Worm (Caenorhabditis elegans): ENCODE data around the gene K02E2.6.

K02E2.6 gene

DNA sequence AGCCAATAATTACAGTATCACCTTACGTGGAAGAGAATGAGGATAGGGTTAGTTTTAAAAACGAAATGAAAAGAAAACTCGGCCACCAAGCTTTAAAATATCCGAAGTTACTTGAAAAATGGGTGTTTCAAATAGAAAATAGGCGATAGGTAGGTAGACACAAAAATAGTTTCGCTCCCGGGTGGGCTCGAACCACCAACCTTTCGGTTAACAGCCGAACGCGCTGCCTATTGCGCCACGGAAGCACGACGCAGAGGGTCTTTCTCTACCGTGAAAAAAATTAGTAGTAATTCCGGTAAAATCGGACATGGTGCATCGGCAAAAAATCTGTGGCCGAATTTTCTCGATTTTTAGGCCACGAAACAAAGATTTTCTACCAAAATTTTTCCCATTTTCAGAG lies 32.7 kb upstream of the K02E2.6 start:
- TF ChIP-seq unc-39 (tag; optimal IDR thresholded peaks at IDR 0.05) = no peak
- no peak for TF ChIP-seq elt-1 (tag; optimal IDR thresholded peaks at IDR 0.05)
- TF ChIP-seq zag-1 (tag; optimal IDR thresholded peaks at IDR 0.05) = no peak
- no peak for TF ChIP-seq Y55F3AM.14 (GFP tag; optimal IDR thresholded peaks at IDR 0.05)
- TF ChIP-seq lsy-2 (tag; optimal IDR thresholded peaks at IDR 0.05) = no peak
- no peak for TF ChIP-seq blmp-1 (tag; optimal IDR thresholded peaks at IDR 0.05; ENCODE audit: insufficient read depth)
- TF ChIP-seq gmeb-1 (tag; optimal IDR thresholded peaks at IDR 0.05) = no peak
- TF ChIP-seq dmd-4 (tag; optimal IDR thresholded peaks at IDR 0.05) = no peak
- no peak for TF ChIP-seq nhr-12 (tag; optimal IDR thresholded peaks at IDR 0.05)
- no peak for TF ChIP-seq ztf-11 (tag; optimal IDR thresholded peaks at IDR 0.05)
- TF ChIP-seq F13H6.1 (tag; optimal IDR thresholded peaks at IDR 0.05) = no peak
- no peak for TF ChIP-seq nhr-77 (tag; optimal IDR thresholded peaks at IDR 0.05)
- no peak for TF ChIP-seq nhr-10 (tag; optimal IDR thresholded peaks at IDR 0.05)
- no peak for TF ChIP-seq nhr-237 (tag; optimal IDR thresholded peaks at IDR 0.05)

DNA sequence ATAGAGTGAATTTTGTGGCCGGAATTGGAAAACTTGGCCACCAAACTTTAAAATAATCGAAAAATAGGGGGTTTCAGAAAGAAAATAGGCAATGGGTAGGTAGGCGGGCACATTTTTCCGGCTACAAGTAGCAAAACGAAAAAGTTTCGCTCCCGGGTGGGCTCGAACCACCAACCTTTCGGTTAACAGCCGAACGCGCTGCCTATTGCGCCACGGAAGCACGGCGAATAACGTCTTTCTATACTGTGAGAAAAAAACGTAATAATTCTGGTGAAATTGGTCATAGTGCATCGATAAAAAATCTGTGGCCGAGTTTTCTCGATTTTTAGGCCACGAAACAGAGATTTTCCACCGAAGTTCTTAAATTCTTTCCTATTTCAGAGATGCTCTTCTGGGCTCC lies 30.0 kb upstream of the K02E2.6 start:
- no peak for TF ChIP-seq sma-3 (GFP tag; optimal IDR thresholded peaks at IDR 0.05)
- TF ChIP-seq sma-9 (GFP tag; optimal IDR thresholded peaks at IDR 0.05) = no peak
- TF ChIP-seq sma-9 (tag; optimal IDR thresholded peaks at IDR 0.05) = no peak
- TF ChIP-seq alr-1 (tag; optimal IDR thresholded peaks at IDR 0.05) = no peak
- TF ChIP-seq nhr-21 (tag; optimal IDR thresholded peaks at IDR 0.05) = no peak
- TF ChIP-seq lin-39 (tag; optimal IDR thresholded peaks at IDR 0.05) = no peak
- TF ChIP-seq unc-39 (tag; optimal IDR thresholded peaks at IDR 0.05) = no peak
- TF ChIP-seq skn-1 (tag; optimal IDR thresholded peaks at IDR 0.05) = no peak
- TF ChIP-seq nhr-237 (tag; optimal IDR thresholded peaks at IDR 0.05) = no peak
- no peak for TF ChIP-seq blmp-1 (tag; optimal IDR thresholded peaks at IDR 0.05; ENCODE audit: insufficient read depth)
- TF ChIP-seq nhr-77 (tag; optimal IDR thresholded peaks at IDR 0.05) = no peak
- no peak for TF ChIP-seq crh-2 (tag; optimal IDR thresholded peaks at IDR 0.05)
- no peak for TF ChIP-seq R02D3.7 (tag; optimal IDR thresholded peaks at IDR 0.05)
- no peak for TF ChIP-seq gmeb-1 (tag; optimal IDR thresholded peaks at IDR 0.05)
- no peak for TF ChIP-seq Y55F3AM.14 (GFP tag; optimal IDR thresholded peaks at IDR 0.05)
- TF ChIP-seq mab-5 (tag; optimal IDR thresholded peaks at IDR 0.05) = no peak
- no peak for TF ChIP-seq fos-1 (tag; optimal IDR thresholded peaks at IDR 0.05)

DNA sequence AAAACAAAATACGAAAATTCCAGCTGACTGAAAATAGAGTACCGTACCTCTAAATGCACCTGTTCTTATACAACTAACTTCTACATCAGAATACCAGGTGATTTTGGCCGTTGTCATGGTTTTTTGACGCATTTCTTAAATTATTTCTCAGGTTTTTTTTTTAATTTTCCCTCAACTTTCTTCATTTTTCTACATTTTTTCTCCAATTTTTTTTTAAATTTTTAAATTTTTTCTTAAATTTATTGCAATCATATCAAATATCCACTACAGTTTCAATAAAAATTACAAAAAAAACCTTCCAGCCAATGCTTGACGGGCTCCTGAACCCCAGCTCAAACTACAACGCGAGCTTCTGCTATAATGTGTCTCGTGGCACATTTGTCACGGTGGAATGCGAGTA lies 29.2 kb upstream of the K02E2.6 start, which contains the start of gene K02E2.1:
TSS of gene K02E2.1 (plus strand) at position 301 of the 400 bp plus-strand sequence.
- no peak for TF ChIP-seq lin-13 (GFP tag; optimal IDR thresholded peaks at IDR 0.05)

DNA sequence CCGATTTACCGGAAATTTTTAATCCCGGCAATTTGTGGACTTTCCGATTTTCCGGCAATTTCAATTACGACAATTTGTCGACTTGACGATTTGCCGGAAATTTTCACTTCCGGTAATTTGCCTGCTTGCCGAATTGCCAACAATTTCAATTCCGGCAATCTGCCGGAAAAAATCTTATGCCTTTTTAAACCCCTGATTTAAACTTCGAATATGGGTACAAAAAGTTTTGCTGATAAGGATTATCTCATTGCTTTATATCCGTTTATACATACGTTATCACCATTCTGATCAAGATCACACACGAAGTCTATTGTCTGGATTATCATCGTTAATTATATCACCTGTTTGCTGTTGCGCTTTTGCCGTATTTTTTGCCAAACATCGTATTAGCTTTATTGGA lies 23.9 kb upstream of the K02E2.6 start, which contains the start of gene grd-11:
TSS of gene grd-11 (plus strand) at position 301 of the 400 bp plus-strand sequence.
- TF ChIP-seq lsy-2 (tag; optimal IDR thresholded peaks at IDR 0.05) (no peak), nhr-129 (tag; optimal IDR thresholded peaks at IDR 0.05) (no peak), elt-3 (tag; optimal IDR thresholded peaks at IDR 0.05) (no peak), sma-9 (GFP tag; optimal IDR thresholded peaks at IDR 0.05) (no peak), sma-9 (tag; optimal IDR thresholded peaks at IDR 0.05) (no peak), nhr-6 (tag; optimal IDR thresholded peaks at IDR 0.05) (no peak), sem-4 (tag; optimal IDR thresholded peaks at IDR 0.05) (no peak), zag-1 (tag; optimal IDR thresholded peaks at IDR 0.05) (no peak), egl-27 (tag; optimal IDR thresholded peaks at IDR 0.05) (no peak), aly-2 (tag; optimal IDR thresholded peaks at IDR 0.05) (no peak), peb-1 (tag; optimal IDR thresholded peaks at IDR 0.05) (no peak), nhr-10 (tag; optimal IDR thresholded peaks at IDR 0.05) (no peak)

DNA sequence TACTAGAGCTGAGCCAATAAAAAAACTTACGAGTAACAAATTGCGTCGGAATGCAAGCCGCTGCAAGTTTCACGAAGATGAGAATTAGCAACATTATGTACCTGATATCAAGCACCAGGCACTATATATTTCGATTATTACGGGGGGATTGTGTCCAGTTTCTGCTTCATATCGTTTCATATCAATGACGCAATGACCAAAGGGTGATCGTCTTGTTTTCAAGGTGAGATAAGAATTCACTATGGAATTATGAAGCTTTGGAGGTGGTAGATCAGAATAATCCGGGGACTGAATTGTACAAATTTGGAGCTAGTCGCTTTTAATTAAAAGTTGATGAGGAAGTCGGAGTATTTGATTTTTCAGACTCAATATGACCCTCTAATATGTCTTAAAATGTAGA lies 13.5 kb upstream of the K02E2.6 start, which contains the start of gene K02E2.8:
TSS of gene K02E2.8 (minus strand) at position 101 of the 400 bp plus-strand sequence.
- TF ChIP-seq peb-1 (tag; optimal IDR thresholded peaks at IDR 0.05) (no peak), lsy-2 (tag; optimal IDR thresholded peaks at IDR 0.05) (no peak), alr-1 (tag; optimal IDR thresholded peaks at IDR 0.05) (no peak), mdl-1 (tag; optimal IDR thresholded peaks at IDR 0.05) (no peak), crh-2 (tag; optimal IDR thresholded peaks at IDR 0.05) (no peak), unc-62 (GFP tag; optimal IDR thresholded peaks at IDR 0.05) (no peak), lin-39 (tag; optimal IDR thresholded peaks at IDR 0.05) (no peak), nhr-77 (tag; optimal IDR thresholded peaks at IDR 0.05) (no peak), nhr-10 (tag; optimal IDR thresholded peaks at IDR 0.05) (no peak)
